Worm (Caenorhabditis elegans) whole organism, L3 larva: ENCODE measurements around the gene C08F1.11.

Experiments
- ceh-82 ChIP-seq: fragments of 150-350 bp; optimal IDR thresholded peaks from 2 replicates; lab custom pipeline; 2014; ENCODE audit warnings: missing biosample characterization, missing genetic modification characterization
- lin-15B ChIP-seq: fragments of 150-350 bp; optimal IDR thresholded peaks from 2 replicates; lab custom pipeline; 2014; ENCODE audit warnings: missing biosample characterization, missing genetic modification characterization
- lsy-12 ChIP-seq: sonication (generic microtip); optimal IDR thresholded peaks from 2 replicates; lab custom pipeline; 2016; ENCODE audit warnings: mild to moderate bottlenecking, missing genetic modification characterization, missing compliant biosample characterization
- nhr-12 ChIP-seq: fragments of 150-350 bp; optimal IDR thresholded peaks from 2 replicates; lab custom pipeline; 2014; ENCODE audit warnings: missing biosample characterization, missing genetic modification characterization
- nhr-25 ChIP-seq: sonication (generic microtip); optimal IDR thresholded peaks from 2 replicates; lab custom pipeline; 2017; ENCODE audit warnings: missing biosample characterization, missing genetic modification characterization
- snpc-4 ChIP-seq: fragments of 150-350 bp; optimal IDR thresholded peaks from 2 replicates; lab custom pipeline; 2014; ENCODE audit warnings: missing biosample characterization, missing genetic modification characterization
- tbx-2 ChIP-seq: sonication (generic microtip); optimal IDR thresholded peaks from 2 replicates; lab custom pipeline; 2016; ENCODE audit warnings: mild to moderate bottlenecking, missing genetic modification characterization, missing compliant biosample characterization
- unc-62 ChIP-seq: fragments of 150-350 bp; sonication (generic microtip); optimal IDR thresholded peaks from 4 replicates; lab custom pipeline; 2014; ENCODE audit warnings: missing biosample characterization, missing genetic modification reagents, missing genetic modification characterization
- zag-1 ChIP-seq: fragments of 150-350 bp; optimal IDR thresholded peaks from 2 replicates; lab custom pipeline; 2014; ENCODE audit warnings: missing biosample characterization, missing genetic modification characterization
- ztf-4 ChIP-seq: fragments of 150-350 bp; optimal IDR thresholded peaks from 2 replicates; lab custom pipeline; 2014; ENCODE audit warnings: missing biosample characterization, missing genetic modification characterization

- TF ChIP-seq ztf-4 (tag; lab: Kevin White, UChicago): no peak
- no peak for TF ChIP-seq unc-62 (GFP tag; lab: Kevin White, UChicago)
- TF ChIP-seq lsy-12 (tag; lab: Kevin White, UChicago): no peak
- TF ChIP-seq lin-15B: no peak
- no peak for TF ChIP-seq nhr-12
- TF ChIP-seq tbx-2 (tag; lab: Kevin White, UChicago): no peak
- TF ChIP-seq zag-1 (tag; lab: Kevin White, UChicago): no peak
- no peak for TF ChIP-seq ceh-82 (tag; lab: Kevin White, UChicago)
- TF ChIP-seq snpc-4 (tag; lab: Kevin White, UChicago): no peak
- TF ChIP-seq nhr-25 (tag; lab: Kevin White, UChicago): no peak
These were observed 23.5 kb upstream of the C08F1.11 start, which contains the start of gene C08F1.8 for ce11 chrII:1808217-1808616.
